Fruit fly (Drosophila melanogaster) Kc167 (cell line): Measurements from ENCODE around the gene raptor.

Experiments
- Myc ChIP-seq: fragments of >200 bp; optimal IDR thresholded peaks from 2 replicates; lab custom pipeline; 2017; ENCODE audit warnings: missing external identifiers
- Sin3A ChIP-seq: fragments of >200 bp; optimal IDR thresholded peaks from 2 replicates; lab custom pipeline; 2018; ENCODE audit warnings: missing external identifiers
- h ChIP-seq: fragments of >200 bp; optimal IDR thresholded peaks from 3 replicates; lab custom pipeline; 2018; ENCODE audit warnings: missing external identifiers
- insv ChIP-seq: fragments of >200 bp; optimal IDR thresholded peaks from 3 replicates; lab custom pipeline; 2018; ENCODE audit warnings: missing external identifiers
- psq ChIP-seq: fragments of >200 bp; optimal IDR thresholded peaks from 2 replicates; lab custom pipeline; 2017; ENCODE audit warnings: missing external identifiers
- ttk ChIP-seq: sonication (Bioruptor generic); optimal IDR thresholded peaks from 2 replicates; lab custom pipeline; 2017; ENCODE audit warnings: missing external identifiers

DNA sequence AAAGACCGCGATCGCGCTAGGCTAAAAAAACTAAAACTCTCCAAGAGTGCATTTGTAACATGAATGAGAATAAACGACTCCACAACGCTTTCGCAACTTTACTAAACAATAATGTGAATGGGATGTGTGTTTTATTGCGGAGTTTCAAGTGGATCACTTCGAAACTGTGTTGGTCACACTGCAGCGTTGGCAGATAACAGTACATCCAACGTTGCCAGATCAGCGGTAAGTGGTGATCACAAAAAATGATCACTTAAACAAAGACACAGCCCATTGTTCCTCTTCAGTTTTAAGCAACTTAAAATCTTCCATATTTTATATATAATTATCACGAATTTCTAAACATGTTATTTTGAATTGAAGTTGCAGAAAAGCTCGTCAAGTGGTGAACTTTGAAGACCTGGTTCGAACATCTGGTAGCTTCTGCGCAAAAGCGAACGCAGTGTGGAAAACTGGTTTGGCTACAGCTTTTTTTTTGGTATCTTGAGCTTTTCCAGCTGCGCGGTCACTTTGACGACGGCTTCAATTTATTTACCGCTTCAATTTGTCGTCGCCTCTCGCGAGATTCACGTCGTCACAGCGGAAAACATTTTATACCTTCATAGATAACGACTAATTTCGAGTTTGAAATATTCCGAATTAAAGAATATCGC lies 39.6 kb downstream of the raptor start, which contains the start of gene CG5921:
- TF ChIP-seq h (lab: Kevin White, UChicago) (no peak), Sin3A (lab: Kevin White, UChicago) (no peak), Myc (no peak), insv (lab: Kevin White, UChicago) (no peak), psq (no peak), ttk (lab: Kevin White, UChicago) (no peak)
